Fruit fly (Drosophila melanogaster): ENCODE data around the gene CG6908.
A peak's percentile ranks its signal among the peaks of the same experiment; 100 is the strongest.

The CG6908 gene

DNA sequence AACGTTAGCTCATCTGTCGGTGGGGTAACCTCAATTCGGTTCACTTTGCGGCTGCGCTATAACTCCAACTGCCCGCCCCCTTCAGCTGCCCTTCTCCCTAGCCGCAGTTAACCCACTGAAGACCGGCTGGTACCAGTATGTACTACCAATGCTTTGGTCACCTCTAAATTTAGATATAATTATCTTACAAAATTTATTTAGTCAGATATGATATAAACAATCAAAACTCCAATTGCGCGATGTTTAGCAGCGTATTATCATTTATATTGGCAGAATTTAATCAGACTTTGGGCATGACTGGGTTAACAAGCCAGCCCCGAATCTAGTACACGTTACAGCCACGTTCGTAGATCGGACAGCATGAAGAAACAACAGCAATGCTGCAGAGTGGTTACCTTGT, 28.1 kb downstream of the CG6908 start (continued):
- TF ChIP-seq CG6683 (GFP tag; optimal IDR thresholded peaks at IDR 0.05): peak; percentile 7
- TF ChIP-seq pnt (GFP tag; optimal IDR thresholded peaks at IDR 0.05): no peak
- TF ChIP-seq CG12219 (GFP tag; optimal IDR thresholded peaks at IDR 0.05): peak; percentile 57
- peak; percentile 47 for TF ChIP-seq Ssrp (tag; optimal IDR thresholded peaks at IDR 0.05)
- TF ChIP-seq CG31365 (tag; optimal IDR thresholded peaks at IDR 0.05): no peak
- TF ChIP-seq exex (tag; optimal IDR thresholded peaks at IDR 0.05): peak; percentile 9
- peak; percentile 48; the same call in 1 of the 3 replicates for TF ChIP-seq ase (GFP tag; IDR thresholded peaks at IDR 0.05)
- peak; percentile 63 for TF ChIP-seq Ada2b (GFP tag; IDR thresholded peaks at IDR 0.05)
- no peak; the same call in 2 of the 3 replicates for TF ChIP-seq B-H1 (GFP tag; IDR thresholded peaks at IDR 0.05)
- no peak for TF ChIP-seq CG1647 (GFP tag; optimal IDR thresholded peaks at IDR 0.05)
- TF ChIP-seq Oli (tag; optimal IDR thresholded peaks at IDR 0.05): peak; percentile 71
- TF ChIP-seq Hr78 (GFP tag; optimal IDR thresholded peaks at IDR 0.05): peak in 1 of 2 experiments; percentile 27
- peak; percentile 4 for TF ChIP-seq CG10654 (GFP tag; optimal IDR thresholded peaks at IDR 0.05)
- TF ChIP-seq sug (tag; optimal IDR thresholded peaks at IDR 0.05): peak; percentile 11
- peak; percentile 8 for TF ChIP-seq oc (tag; optimal IDR thresholded peaks at IDR 0.05)
- TF ChIP-seq salm (tag; optimal IDR thresholded peaks at IDR 0.05): peak; percentile 38
- TF ChIP-seq Six4 (GFP tag; optimal IDR thresholded peaks at IDR 0.05): no peak
- TF ChIP-seq Ptx1 (GFP tag; IDR thresholded peaks at IDR 0.05): peak; percentile 60
- TF ChIP-seq CoRest (tag; optimal IDR thresholded peaks at IDR 0.05): peak; percentile 56
- TF ChIP-seq CG4617 (GFP tag; optimal IDR thresholded peaks at IDR 0.05; ENCODE audit: borderline replicate concordance): no peak
- peak; percentile 35 for TF ChIP-seq CG11723 (GFP tag; optimal IDR thresholded peaks at IDR 0.05)
- peak; percentile 73 for TF ChIP-seq Drgx (GFP tag; IDR thresholded peaks at IDR 0.05)
- TF ChIP-seq CG8290 (GFP tag; optimal IDR thresholded peaks at IDR 0.05): no peak
- peak in 1 of 2 experiments; percentile 57 for TF ChIP-seq CG8290 (tag; optimal IDR thresholded peaks at IDR 0.05)
- peak; percentile 7 for TF ChIP-seq Chrac-16 (GFP tag; optimal IDR thresholded peaks at IDR 0.05)
- TF ChIP-seq CG6854 (GFP tag; optimal IDR thresholded peaks at IDR 0.05): no peak
- TF ChIP-seq HLH3B (GFP tag; IDR thresholded peaks at IDR 0.05): peak; percentile 55
- no peak for TF ChIP-seq CG31388 (GFP tag; optimal IDR thresholded peaks at IDR 0.05)
- peak; percentile 67 for TF ChIP-seq gem (tag; optimal IDR thresholded peaks at IDR 0.05)
- no peak for TF ChIP-seq Ets97D (GFP tag; optimal IDR thresholded peaks at IDR 0.05)
- peak; percentile 50 for TF ChIP-seq CG17385 (GFP tag; optimal IDR thresholded peaks at IDR 0.05)
- TF ChIP-seq zfh1 (GFP tag; IDR thresholded peaks at IDR 0.05): 0 out of 3 replicates have a peak, but pooled peaks have one; percentile 28
- TF ChIP-seq pfk (GFP tag; optimal IDR thresholded peaks at IDR 0.05): no peak
- peak; percentile 40 for TF ChIP-seq Sox100B (GFP tag; optimal IDR thresholded peaks at IDR 0.05)
- peak; percentile 65 for TF ChIP-seq lab (GFP tag; optimal IDR thresholded peaks at IDR 0.05)
- peak; percentile 8; the same call in 1 of the 2 replicates for TF ChIP-seq H2.0 (GFP tag; IDR thresholded peaks at IDR 0.05)
- peak; percentile 44; the same call in 1 of the 3 replicates for TF ChIP-seq tgo (GFP tag; IDR thresholded peaks at IDR 0.05)
- TF ChIP-seq CG2678 (tag; optimal IDR thresholded peaks at IDR 0.05): peak; percentile 66
- peak; percentile 25 for TF ChIP-seq Meics (GFP tag; optimal IDR thresholded peaks at IDR 0.05)
- no peak for TF ChIP-seq Atf3 (GFP tag; optimal IDR thresholded peaks at IDR 0.05)
- peak; percentile 61 for TF ChIP-seq unpg (GFP tag; optimal IDR thresholded peaks at IDR 0.05)
- peak; percentile 64 for TF ChIP-seq CG2712 (tag; optimal IDR thresholded peaks at IDR 0.05)
- TF ChIP-seq croc (GFP tag; conservative IDR thresholded peaks at IDR 0.05): 0 out of 3 replicates have a peak, but pooled peaks have one; percentile 15
- peak; percentile 54; the same call in 1 of the 2 replicates for TF ChIP-seq CG17328 (GFP tag; IDR thresholded peaks at IDR 0.05)
- no peak for TF ChIP-seq CG33557 (GFP tag; optimal IDR thresholded peaks at IDR 0.05)
- no peak for TF ChIP-seq Gsc (GFP tag; IDR thresholded peaks at IDR 0.05)
- peak; percentile 47 for TF ChIP-seq fd96Cb (tag; optimal IDR thresholded peaks at IDR 0.05)
- TF ChIP-seq Asciz (GFP tag; optimal IDR thresholded peaks at IDR 0.05): peak; percentile 51
- peak; percentile 12 for TF ChIP-seq bcd (GFP tag; optimal IDR thresholded peaks at IDR 0.05)
- peak; percentile 79 for TF ChIP-seq sens (GFP tag)
- peak; percentile 38; the same call in 1 of the 2 replicates for TF ChIP-seq CG32532 (GFP tag; IDR thresholded peaks at IDR 0.05)
